Worm (Caenorhabditis elegans) whole organism, mixed stage, embryonic: ENCODE results near the gene cutl-25.
A peak's percentile ranks its signal among the peaks of the same experiment; 100 is the strongest.

Source experiments
- M03D4.4 ChIP-seq: sonication (generic microtip); optimal IDR thresholded peaks from 2 replicates; lab custom pipeline; 2017; ENCODE audit warnings: mild to moderate bottlenecking, missing genetic modification characterization, missing compliant biosample characterization
- bed-3 ChIP-seq: fragments of 200-800 bp; sonication (Bioruptor generic); optimal IDR thresholded peaks from 3 replicates; lab custom pipeline; 2018; ENCODE audit warnings: mild to moderate bottlenecking, missing genetic modification characterization, moderate library complexity, missing compliant biosample characterization
- blmp-1 ChIP-seq: fragments of 150-350 bp; optimal IDR thresholded peaks from 2 replicates; lab custom pipeline; 2014; ENCODE audit warnings: missing biosample characterization, missing genetic modification characterization
- ceh-39 ChIP-seq: fragments of 150-350 bp; optimal IDR thresholded peaks from 2 replicates; lab custom pipeline; 2014; ENCODE audit warnings: missing biosample characterization, missing genetic modification characterization
- ceh-43 ChIP-seq: fragments of 200-800 bp; sonication (Bioruptor generic); optimal IDR thresholded peaks from 2 replicates; lab custom pipeline; 2018; ENCODE audit warnings: mild to moderate bottlenecking, missing genetic modification characterization, moderate library complexity, missing compliant biosample characterization
- ceh-83 ChIP-seq: fragments of 200-800 bp; sonication (Bioruptor generic); optimal IDR thresholded peaks from 2 replicates; lab custom pipeline; 2018; ENCODE audit warnings: mild to moderate bottlenecking, missing genetic modification characterization, missing compliant biosample characterization
- ces-1 ChIP-seq: fragments of 150-350 bp; optimal IDR thresholded peaks from 2 replicates; lab custom pipeline; 2014; ENCODE audit warnings: missing biosample characterization, missing genetic modification reagents, missing genetic modification characterization
- cnd-1 ChIP-seq: fragments of 200-800 bp; sonication (Bioruptor generic); optimal IDR thresholded peaks from 2 replicates; lab custom pipeline; 2018; ENCODE audit warnings: mild to moderate bottlenecking, missing genetic modification characterization, missing compliant biosample characterization
- drap-1 ChIP-seq: fragments of 200-800 bp; sonication (Bioruptor generic); optimal IDR thresholded peaks from 3 replicates; lab custom pipeline; 2018; ENCODE audit warnings: mild to moderate bottlenecking, missing genetic modification characterization, missing compliant biosample characterization
- elt-1 ChIP-seq: sonication (generic microtip); optimal IDR thresholded peaks from 2 replicates; lab custom pipeline; 2017; ENCODE audit warnings: missing genetic modification characterization, mild to moderate bottlenecking, missing compliant biosample characterization, antibody characterized with exemption, moderate library complexity, borderline replicate concordance; ENCODE audit not compliant: insufficient read depth
- elt-3 ChIP-seq: fragments of 150-350 bp; optimal IDR thresholded peaks from 2 replicates; lab custom pipeline; 2014; ENCODE audit warnings: missing biosample characterization, missing genetic modification characterization
- flh-1 ChIP-seq: fragments of 200-800 bp; sonication (Bioruptor generic); optimal IDR thresholded peaks from 2 replicates; lab custom pipeline; 2018; ENCODE audit warnings: mild to moderate bottlenecking, missing genetic modification characterization, moderate library complexity, missing compliant biosample characterization
- ham-2 ChIP-seq: fragments of 200-800 bp; sonication (Bioruptor generic); optimal IDR thresholded peaks from 2 replicates; lab custom pipeline; 2018; ENCODE audit warnings: mild to moderate bottlenecking, missing genetic modification characterization, missing compliant biosample characterization
- hlh-1 ChIP-seq: fragments of 150-350 bp; optimal IDR thresholded peaks from 2 replicates; lab custom pipeline; 2014; ENCODE audit warnings: missing biosample characterization, missing genetic modification reagents, missing genetic modification characterization
- lin-13 ChIP-seq: fragments of 150-350 bp; optimal IDR thresholded peaks from 2 replicates; lab custom pipeline; 2014; ENCODE audit warnings: missing biosample characterization, missing genetic modification characterization
- lin-32 ChIP-seq: fragments of 200-800 bp; sonication (Bioruptor generic); optimal IDR thresholded peaks from 2 replicates; lab custom pipeline; 2018; ENCODE audit warnings: mild to moderate bottlenecking, missing genetic modification characterization, missing compliant biosample characterization
- lsy-2 ChIP-seq: fragments of 150-350 bp; optimal IDR thresholded peaks from 2 replicates; lab custom pipeline; 2014; ENCODE audit warnings: missing biosample characterization, missing genetic modification characterization
- mab-5 ChIP-seq: fragments of 150-350 bp; optimal IDR thresholded peaks from 2 replicates; lab custom pipeline; 2014; ENCODE audit warnings: missing biosample characterization, missing genetic modification characterization
- mep-1 ChIP-seq: fragments of 150-350 bp; optimal IDR thresholded peaks from 2 replicates; lab custom pipeline; 2017; ENCODE audit warnings: missing biosample characterization, missing genetic modification reagents, missing genetic modification characterization, inconsistent platforms
- mls-2 ChIP-seq: sonication (generic microtip); optimal IDR thresholded peaks from 2 replicates; lab custom pipeline; 2016; ENCODE audit warnings: mild to moderate bottlenecking, missing genetic modification characterization, moderate library complexity, missing compliant biosample characterization
- nhr-12 ChIP-seq: fragments of 150-350 bp; optimal IDR thresholded peaks from 2 replicates; lab custom pipeline; 2014; ENCODE audit warnings: missing biosample characterization, missing genetic modification characterization
- nhr-2 ChIP-seq: fragments of 150-350 bp; optimal IDR thresholded peaks from 2 replicates; lab custom pipeline; 2014; ENCODE audit warnings: missing biosample characterization, missing genetic modification characterization
- nhr-237 ChIP-seq: fragments of 150-350 bp; optimal IDR thresholded peaks from 2 replicates; lab custom pipeline; 2014; ENCODE audit warnings: missing biosample characterization, missing genetic modification characterization
- nhr-28 ChIP-seq: fragments of 150-350 bp; optimal IDR thresholded peaks from 2 replicates; lab custom pipeline; 2014; ENCODE audit warnings: missing biosample characterization, missing genetic modification characterization
- nhr-76 ChIP-seq: sonication (generic microtip); optimal IDR thresholded peaks from 2 replicates; lab custom pipeline; 2017; ENCODE audit warnings: missing biosample characterization, missing genetic modification characterization
- pha-4 ChIP-seq: fragments of 150-350 bp; optimal IDR thresholded peaks from 2 replicates; lab custom pipeline; 2018; ENCODE audit warnings: missing biosample characterization, missing genetic modification reagents, missing genetic modification characterization
- sem-2 ChIP-seq: fragments of 200-800 bp; sonication (Bioruptor generic); optimal IDR thresholded peaks from 2 replicates; lab custom pipeline; 2018; ENCODE audit warnings: mild to moderate bottlenecking, missing genetic modification characterization, missing compliant biosample characterization
- snpc-4 ChIP-seq: fragments of 150-350 bp; optimal IDR thresholded peaks from 2 replicates; lab custom pipeline; 2014; ENCODE audit warnings: missing biosample characterization, missing genetic modification characterization
- sptf-1 ChIP-seq: sonication (generic microtip); optimal IDR thresholded peaks from 2 replicates; lab custom pipeline; 2017; ENCODE audit warnings: mild to moderate bottlenecking, missing genetic modification characterization, moderate library complexity, missing compliant biosample characterization
- tbx-8 ChIP-seq: fragments of 200-800 bp; sonication (Bioruptor generic); optimal IDR thresholded peaks from 2 replicates; lab custom pipeline; 2018; ENCODE audit warnings: mild to moderate bottlenecking, missing genetic modification characterization, moderate library complexity, missing compliant biosample characterization
- unc-120 ChIP-seq: sonication (generic microtip); optimal IDR thresholded peaks from 2 replicates; lab custom pipeline; 2017; ENCODE audit warnings: missing genetic modification characterization, missing compliant biosample characterization; ENCODE audit not compliant: poor library complexity, severe bottlenecking
- unc-39 ChIP-seq: fragments of 150-350 bp; optimal IDR thresholded peaks from 2 replicates; lab custom pipeline; 2014; ENCODE audit warnings: missing biosample characterization, missing genetic modification characterization
- unc-62 ChIP-seq: fragments of 150-350 bp; optimal IDR thresholded peaks from 2 replicates; lab custom pipeline; 2014; ENCODE audit warnings: missing biosample characterization, missing genetic modification reagents, missing genetic modification characterization
- zip-8 ChIP-seq: fragments of 150-350 bp; optimal IDR thresholded peaks from 2 replicates; lab custom pipeline; 2014; ENCODE audit warnings: missing biosample characterization, missing genetic modification characterization
- ztf-11 ChIP-seq: fragments of 150-350 bp; optimal IDR thresholded peaks from 2 replicates; lab custom pipeline; 2014; ENCODE audit warnings: missing biosample characterization, missing genetic modification characterization

The cutl-25 gene

DNA sequence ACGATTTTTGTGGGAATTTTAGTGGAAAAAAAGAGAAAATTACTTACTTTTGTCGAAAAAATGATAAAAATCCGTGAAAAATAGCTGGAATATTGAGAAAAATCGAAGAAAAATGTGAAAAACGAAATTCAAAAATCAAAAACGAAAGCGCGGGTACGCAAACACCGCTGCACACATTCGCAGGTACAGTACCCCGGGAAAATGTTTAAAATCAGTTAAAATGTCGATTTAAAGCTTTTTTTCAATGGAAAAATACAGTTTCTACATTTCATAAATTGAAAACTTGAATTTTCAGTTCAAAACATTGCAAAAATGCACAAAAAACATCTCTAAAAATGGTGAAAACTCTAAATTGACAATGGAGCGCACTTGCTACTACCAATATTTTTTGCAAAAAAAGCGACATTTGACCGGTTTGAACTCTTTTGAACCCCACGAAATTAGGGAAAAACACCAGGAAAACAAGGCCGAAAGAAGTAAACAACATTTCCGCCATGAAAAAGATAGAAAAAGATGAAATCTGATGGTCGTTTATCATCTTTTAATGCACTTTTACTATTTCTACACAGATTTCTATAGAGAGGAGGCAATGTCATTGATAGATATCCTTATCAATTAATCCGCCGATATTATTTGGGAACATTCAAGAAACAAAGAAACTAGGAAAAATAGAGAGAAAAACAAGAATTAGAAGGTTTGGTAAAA lies 6.1 kb downstream of the cutl-25 start, which contains the start of gene daf-2:
daf-2 (minus strand) TSS at position 112 of the 705 bp plus-strand sequence.
- TF ChIP-seq nhr-2 (tag; lab: Kevin White, UChicago) (no peak), mep-1 (no peak), ceh-39 (tag; lab: Kevin White, UChicago) (no peak), sptf-1 (tag; lab: Kevin White, UChicago) (no peak), ces-1 (GFP tag; lab: Kevin White, UChicago) (no peak), snpc-4 (no peak)

DNA sequence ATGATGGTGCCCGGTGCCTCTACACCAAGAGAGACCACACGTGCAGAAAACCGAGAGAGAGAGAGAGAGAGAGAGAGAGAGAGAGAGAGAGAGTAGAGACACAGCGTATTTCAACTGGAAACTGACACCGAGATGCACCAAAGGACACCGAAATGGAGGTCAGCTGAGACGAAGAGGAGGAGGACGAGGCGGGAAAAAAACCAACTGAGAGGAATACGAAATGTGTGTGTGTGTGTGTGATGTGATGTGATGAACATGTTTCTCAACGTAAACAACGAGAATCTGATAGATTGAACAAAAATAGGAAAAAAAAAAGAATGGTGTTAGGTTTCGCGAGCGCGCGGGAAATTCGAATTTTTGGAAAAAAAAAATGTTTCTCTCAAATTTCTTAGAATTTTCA lies 9.6 kb downstream of the cutl-25 start:
- TF ChIP-seq M03D4.4 (tag; lab: Kevin White, UChicago), result no peak
- TF ChIP-seq sptf-1 (tag; lab: Kevin White, UChicago), result peak; percentile 21
- TF ChIP-seq hlh-1 (tag; lab: Kevin White, UChicago), result peak; percentile 13

DNA sequence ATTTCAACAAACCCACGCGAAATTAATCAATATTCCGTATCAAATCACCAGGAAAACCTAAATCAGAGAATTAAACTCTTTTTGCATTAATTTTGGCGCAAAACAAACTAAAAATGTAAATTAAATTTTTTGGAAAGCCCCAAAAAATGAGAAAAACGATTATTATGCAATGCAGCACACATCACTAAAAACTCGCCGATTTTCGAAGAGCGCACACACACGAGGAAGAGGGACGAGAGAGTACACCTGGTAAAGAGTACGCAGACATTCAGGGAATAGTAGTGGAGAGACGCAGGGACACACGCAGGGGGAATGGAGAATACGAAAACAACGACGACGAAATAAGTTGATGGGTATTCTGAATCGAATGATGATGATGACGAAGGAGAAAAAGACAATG lies 11.0 kb downstream of the cutl-25 start:
- TF ChIP-seq cnd-1 (tag; lab: Kevin White, UChicago) (no peak), tbx-8 (GFP tag; lab: Kevin White, UChicago) (no peak), flh-1 (GFP tag; lab: Kevin White, UChicago) (no peak), lsy-2 (tag; lab: Kevin White, UChicago) (no peak), M03D4.4 (tag; lab: Kevin White, UChicago) (no peak), mls-2 (peak; percentile 38), ceh-83 (GFP tag; lab: Kevin White, UChicago) (peak; percentile 31), elt-1 (no peak), ceh-39 (tag; lab: Kevin White, UChicago) (no peak), unc-62 (no peak), snpc-4 (no peak), unc-39 (no peak), nhr-28 (no peak), ham-2 (GFP tag; lab: Kevin White, UChicago) (no peak), bed-3 (GFP tag; lab: Kevin White, UChicago) (no peak), nhr-2 (tag; lab: Kevin White, UChicago) (no peak), pha-4 (tag; lab: Kevin White, UChicago) (peak; percentile 43), ces-1 (GFP tag; lab: Kevin White, UChicago) (peak; percentile 68), unc-120 (tag; lab: Kevin White, UChicago) (no peak), lin-32 (no peak), nhr-237 (tag; lab: Kevin White, UChicago) (no peak), blmp-1 (no peak), elt-3 (no peak), sem-2 (GFP tag; lab: Kevin White, UChicago) (no peak), mep-1 (peak; percentile 54), drap-1 (GFP tag; lab: Kevin White, UChicago) (no peak), sptf-1 (tag; lab: Kevin White, UChicago) (no peak), ceh-43 (GFP tag; lab: Kevin White, UChicago) (no peak), nhr-12 (tag; lab: Kevin White, UChicago) (no peak), lin-13 (tag; lab: Kevin White, UChicago) (no peak), ztf-11 (tag; lab: Kevin White, UChicago) (no peak), hlh-1 (tag; lab: Kevin White, UChicago) (peak; percentile 38), zip-8 (tag; lab: Kevin White, UChicago) (no peak), nhr-76 (tag; lab: Kevin White, UChicago) (no peak), mab-5 (tag; lab: Kevin White, UChicago) (no peak)
- TF ChIP-seq, all 35 proteins: peak for 6

DNA sequence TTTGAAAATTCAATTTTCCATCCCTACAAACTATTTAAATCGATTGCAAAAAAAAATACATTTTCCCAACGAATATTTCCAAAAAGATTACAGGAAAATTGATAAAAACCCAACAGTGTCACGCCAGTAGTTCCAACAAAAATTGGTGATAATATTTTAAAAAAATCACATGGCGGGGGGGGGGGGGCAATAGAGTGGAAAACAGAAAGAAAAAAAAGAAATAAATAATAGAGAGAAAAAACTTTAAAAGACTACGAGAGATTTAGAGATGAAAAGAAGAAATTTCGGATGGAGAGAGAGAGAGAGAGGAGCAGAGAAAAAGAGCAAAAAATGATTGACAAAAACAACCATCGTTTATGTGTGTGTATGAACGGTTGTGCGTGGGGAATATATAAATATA lies 12.5 kb downstream of the cutl-25 start:
- TF ChIP-seq unc-120 (tag; lab: Kevin White, UChicago), result no peak
- no peak for TF ChIP-seq lsy-2 (tag; lab: Kevin White, UChicago)
